Worm (Caenorhabditis elegans) whole organism, L4/young adult: ENCODE measurements around the gene nhr-264.
"Not testable (repeated sequence)": the region's sequence is repeated elsewhere in the genome, so short reads cannot be mapped to it uniquely, and the experiment has no call there.

Experiments
- W03F9.2 ChIP-seq: fragments of 150-350 bp; optimal IDR thresholded peaks from 2 replicates; lab custom pipeline; 2014; ENCODE audit warnings: missing biosample characterization, missing genetic modification characterization
- dao-5 ChIP-seq: sonication (generic microtip); optimal IDR thresholded peaks from 2 replicates; lab custom pipeline; 2016; ENCODE audit warnings: missing genotype, missing genetic modification characterization, moderate library complexity, missing compliant biosample characterization
- him-1 ChIP-seq: sonication (generic microtip); optimal IDR thresholded peaks from 2 replicates; lab custom pipeline; 2016; ENCODE audit warnings: missing genotype, missing genetic modification reagents, missing genetic modification characterization, missing compliant biosample characterization

Gene nhr-264

DNA sequence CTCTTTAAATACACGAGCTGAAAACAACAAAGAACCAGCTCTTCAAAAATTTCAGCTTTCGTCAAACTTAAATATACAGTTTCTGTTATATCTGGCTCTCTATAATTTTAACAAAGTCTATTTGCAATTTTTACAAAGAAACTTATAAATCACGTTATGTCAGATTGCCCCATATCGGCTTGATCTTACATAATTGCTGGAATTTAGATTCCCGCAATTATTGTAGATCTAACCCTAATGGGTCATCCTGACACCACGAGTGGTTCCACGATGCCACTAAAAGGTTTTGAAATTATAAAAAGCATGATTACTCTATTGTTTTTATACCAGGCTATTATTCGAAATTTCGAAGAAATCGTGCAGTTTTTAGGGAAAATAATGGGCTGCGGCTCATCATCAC lies 42.6 kb downstream of the nhr-264 start, which contains the start of gene Y11D7A.8:
Y11D7A.8 (plus strand) TSS at position 301 of the 400 bp plus-strand sequence.
- TF ChIP-seq W03F9.2 (tag; lab: Kevin White, UChicago) (no peak), dao-5 (tag; lab: Kevin White, UChicago) (no peak), him-1 (tag; lab: Kevin White, UChicago) (no peak)

DNA sequence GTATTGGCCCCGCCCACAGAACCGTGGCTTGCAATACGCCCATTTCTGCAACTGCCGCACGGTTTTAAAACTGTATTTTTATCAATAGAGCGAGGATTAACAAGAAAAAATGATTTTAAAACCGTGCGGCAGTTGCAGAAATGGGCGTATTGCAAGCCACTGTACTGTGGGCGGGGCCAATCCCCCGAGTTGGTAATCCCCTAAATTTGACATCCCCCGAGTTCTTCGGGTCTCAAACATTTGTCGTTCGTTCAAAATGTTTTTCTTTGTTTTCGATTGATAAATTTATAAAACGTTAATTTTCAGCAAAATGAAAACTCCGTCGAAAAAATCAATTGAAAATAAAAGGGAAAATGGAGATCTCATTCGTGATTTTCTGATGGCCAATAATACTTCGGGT lies 44.5 kb downstream of the nhr-264 start, which contains the start of gene Y11D7A.7:
Y11D7A.7 (plus strand) TSS at position 301 of the 400 bp plus-strand sequence.
- TF ChIP-seq dao-5, him-1, W03F9.2 (tag; lab: Kevin White, UChicago): not testable (repeated sequence)

DNA sequence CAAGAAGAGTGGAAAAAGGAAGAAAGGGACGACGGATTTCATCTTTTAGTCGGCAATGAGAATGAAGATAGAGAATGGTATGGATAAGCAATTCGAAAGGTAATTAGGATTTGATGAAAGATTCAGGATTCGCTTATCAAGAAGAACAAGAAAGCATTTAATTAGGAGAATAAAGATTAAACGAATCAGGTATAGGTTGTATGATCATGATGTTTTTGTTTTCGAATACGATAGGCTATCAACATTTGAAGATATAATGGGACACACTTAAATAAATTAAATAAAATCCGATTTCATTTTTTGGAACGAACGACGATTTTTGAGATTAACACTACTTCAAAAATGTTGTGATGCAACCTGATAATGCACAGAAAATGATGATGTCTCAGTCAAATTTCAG lies 48.3 kb downstream of the nhr-264 start, which contains the start of gene Y11D7A.5:
Y11D7A.5 (minus strand) TSS at position 101 of the 400 bp plus-strand sequence.
- TF ChIP-seq dao-5 (tag; lab: Kevin White, UChicago) (no peak), him-1 (tag; lab: Kevin White, UChicago) (no peak), W03F9.2 (tag; lab: Kevin White, UChicago) (no peak)

DNA sequence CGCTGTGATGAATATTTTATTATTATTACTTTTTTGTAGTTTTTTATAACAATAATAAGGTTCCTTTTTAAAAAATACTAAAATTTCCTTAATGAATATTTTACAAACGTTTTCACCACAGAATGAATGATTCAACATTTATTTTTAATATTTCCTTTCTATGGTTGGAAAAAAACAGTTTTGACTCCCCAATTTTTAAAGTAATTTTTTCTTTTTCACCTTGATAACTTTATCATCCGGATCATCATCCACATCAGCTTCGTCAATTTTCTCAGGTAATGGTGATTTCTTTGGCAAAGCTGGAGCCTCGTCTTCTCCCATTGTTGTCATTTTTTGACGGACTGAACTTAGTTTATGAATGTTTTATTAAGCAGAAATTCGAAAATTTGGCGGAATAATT lies 50.1 kb downstream of the nhr-264 start, which contains the start of gene rab-28:
rab-28 (minus strand) TSS at position 343 of the 400 bp plus-strand sequence.
- no peak for TF ChIP-seq him-1 (tag; lab: Kevin White, UChicago)
- no peak for TF ChIP-seq dao-5 (tag; lab: Kevin White, UChicago)
- TF ChIP-seq W03F9.2 (tag; lab: Kevin White, UChicago) = no peak
